Worm (Caenorhabditis elegans): ENCODE measurements around the gene trx-3.

ce11 chrIV:4447284-4447366, 39.7 kb upstream of the trx-3 start, which contains the start of gene chat-1:
- TF ChIP-seq dmd-4 (tag; optimal IDR thresholded peaks at IDR 0.05) (no peak), mdl-1 (tag; optimal IDR thresholded peaks at IDR 0.05) (no peak), R02D3.7 (tag; optimal IDR thresholded peaks at IDR 0.05) (no peak), peb-1 (tag; optimal IDR thresholded peaks at IDR 0.05) (no peak), fos-1 (tag; optimal IDR thresholded peaks at IDR 0.05) (no peak), ceh-16 (tag; optimal IDR thresholded peaks at IDR 0.05) (no peak), nhr-237 (tag; optimal IDR thresholded peaks at IDR 0.05) (no peak), nhr-23 (tag; optimal IDR thresholded peaks at IDR 0.05) (no peak), lin-11 (tag; optimal IDR thresholded peaks at IDR 0.05) (no peak), lin-39 (tag; optimal IDR thresholded peaks at IDR 0.05) (no peak), Y55F3AM.14 (GFP tag; optimal IDR thresholded peaks at IDR 0.05) (no peak)

All from whole organism, L2 larva.